Fruit fly (Drosophila melanogaster) whole organism, wandering third instar larva: ENCODE measurements around the gene CG32388.

ENCODE experiments used
- Dfd ChIP-seq: fragments of >200 bp; optimal IDR thresholded peaks from 2 replicates; lab custom pipeline; 2017; ENCODE audit warnings: missing biosample characterization, missing genetic modification characterization
- Dif ChIP-seq: fragments of 200-275, 200-300 bp; sonication (Bioruptor generic); optimal IDR thresholded peaks from 2 replicates; lab custom pipeline; 2018; ENCODE audit warnings: missing biosample characterization, missing genetic modification characterization; ENCODE audit not compliant: partially characterized antibody
- GATAd ChIP-seq: sonication (Bioruptor generic); optimal IDR thresholded peaks from 2 replicates; lab custom pipeline; 2016; ENCODE audit warnings: missing biosample characterization, missing genetic modification characterization
- HLH106 ChIP-seq: fragments of 200-800 bp; optimal IDR thresholded peaks from 3 replicates; lab custom pipeline; 2019; ENCODE audit warnings: missing biosample characterization, mild to moderate bottlenecking, missing genetic modification characterization, moderate library complexity
- Hnf4 ChIP-seq: fragments of 200-800 bp; sonication (Bioruptor generic); optimal IDR thresholded peaks from 2 replicates; lab custom pipeline; 2016; ENCODE audit warnings: missing biosample characterization, mild to moderate bottlenecking, missing genetic modification characterization
- Hr78 ChIP-seq: fragments of >200 bp; optimal IDR thresholded peaks from 2 replicates; lab custom pipeline; 2017; ENCODE audit warnings: missing biosample characterization, missing genetic modification characterization
- Hr83 ChIP-seq: fragments of 200-300 bp; sonication (Bioruptor generic); optimal IDR thresholded peaks from 2 replicates; lab custom pipeline; 2016; ENCODE audit warnings: missing biosample characterization, mild to moderate bottlenecking, missing genetic modification characterization, moderate library complexity; ENCODE audit not compliant: poor library complexity, severe bottlenecking
- Jra ChIP-seq: sonication (Bioruptor generic); optimal IDR thresholded peaks from 2 replicates; lab custom pipeline; 2016; ENCODE audit warnings: missing biosample characterization, missing genetic modification characterization
- Myc ChIP-seq: fragments of >200 bp; optimal IDR thresholded peaks from 2 replicates; lab custom pipeline; 2017
- Rel ChIP-seq, 2 experiments: fragments of 200-800 bp; sonication (Bioruptor generic) in 1 of 2; optimal IDR thresholded peaks; 2 replicates in 1 of 2; 3 replicates in 1 of 2; lab custom pipeline; 2016 to 2019; ENCODE audit warnings: mild to moderate bottlenecking in 2 of 2, missing biosample characterization in 2 of 2, missing genetic modification characterization in 2 of 2, moderate library complexity in 1 of 2
- Sp1 ChIP-seq: fragments of 200-800 bp; sonication (Bioruptor generic); optimal IDR thresholded peaks from 3 replicates; lab custom pipeline; 2019; ENCODE audit warnings: missing biosample characterization, mild to moderate bottlenecking, missing genetic modification characterization, moderate library complexity
- Vsx2 ChIP-seq: fragments of 200-300, 225-300 bp; sonication (Bioruptor generic); optimal IDR thresholded peaks from 2 replicates; lab custom pipeline; 2018; ENCODE audit warnings: missing biosample characterization, missing genetic modification characterization; ENCODE audit not compliant: partially characterized antibody
- br ChIP-seq: fragments of 200-800 bp; sonication (Bioruptor generic); optimal IDR thresholded peaks from 2 replicates; lab custom pipeline; 2016; ENCODE audit warnings: missing biosample characterization, missing genetic modification characterization
- brk ChIP-seq: fragments of 200-800 bp; sonication (Bioruptor generic); optimal IDR thresholded peaks from 2 replicates; lab custom pipeline; 2016; ENCODE audit warnings: missing biosample characterization, mild to moderate bottlenecking, missing genetic modification characterization
- dl ChIP-seq, 2 experiments: fragments of 175-275, 200-275 bp in 1 of 2; fragments of 200-275 bp in 1 of 2; sonication (Bioruptor generic); optimal IDR thresholded peaks; lab custom pipeline; 2018; ENCODE audit warnings: mild to moderate bottlenecking in 2 of 2, missing biosample characterization in 2 of 2, missing genetic modification characterization in 2 of 2, moderate library complexity in 2 of 2; ENCODE audit not compliant: partially characterized antibody in 2 of 2, insufficient read depth in 1 of 2
- dmrt93B ChIP-seq: fragments of 200-800 bp; sonication (Bioruptor generic); optimal IDR thresholded peaks from 2 replicates; lab custom pipeline; 2018; ENCODE audit warnings: missing biosample characterization, mild to moderate bottlenecking, missing genetic modification characterization
- dsf ChIP-seq: sonication (Bioruptor generic); optimal IDR thresholded peaks from 2 replicates; lab custom pipeline; 2016; ENCODE audit warnings: missing biosample characterization, missing genetic modification characterization, borderline replicate concordance
- ey ChIP-seq: fragments of 200-800 bp; sonication (Bioruptor generic); optimal IDR thresholded peaks from 2 replicates; lab custom pipeline; 2016; ENCODE audit warnings: missing biosample characterization, missing genetic modification characterization
- foxo ChIP-seq, 2 experiments: fragments of 200-800 bp; sonication (Bioruptor generic); optimal IDR thresholded peaks; 2 replicates in 1 of 2; 3 replicates in 1 of 2; lab custom pipeline; 2016 to 2017; ENCODE audit warnings: missing biosample characterization in 2 of 2, missing genetic modification characterization in 2 of 2
- fru ChIP-seq: fragments of 200-800 bp; sonication (Bioruptor generic); optimal IDR thresholded peaks from 3 replicates; lab custom pipeline; 2016; ENCODE audit warnings: missing biosample characterization, mild to moderate bottlenecking, missing genetic modification characterization
- h ChIP-seq: fragments of 200-800 bp; sonication (Bioruptor generic); optimal IDR thresholded peaks from 3 replicates; lab custom pipeline; 2016; ENCODE audit warnings: missing biosample characterization, mild to moderate bottlenecking, missing genetic modification characterization
- jim ChIP-seq: fragments of 175-275, 200-325 bp; sonication (Bioruptor generic); optimal IDR thresholded peaks from 2 replicates; lab custom pipeline; 2016; ENCODE audit warnings: missing biosample characterization, mild to moderate bottlenecking, missing genetic modification characterization
- lola ChIP-seq: fragments of >200 bp; optimal IDR thresholded peaks from 2 replicates; lab custom pipeline; 2017; ENCODE audit warnings: missing biosample characterization, missing genetic modification characterization
- pan ChIP-seq: fragments of >200 bp; optimal IDR thresholded peaks from 2 replicates; lab custom pipeline; 2017
- psq ChIP-seq: fragments of 200-800 bp; sonication (Bioruptor generic); optimal IDR thresholded peaks from 3 replicates; lab custom pipeline; 2017; ENCODE audit warnings: missing biosample characterization, mild to moderate bottlenecking, missing genetic modification characterization, moderate library complexity
- rgr ChIP-seq: fragments of 200-800 bp; sonication (Bioruptor generic); optimal IDR thresholded peaks from 3 replicates; lab custom pipeline; 2016; ENCODE audit warnings: missing biosample characterization, mild to moderate bottlenecking, missing genetic modification characterization
- sv ChIP-seq: fragments of 200-800 bp; sonication (Bioruptor generic); optimal IDR thresholded peaks from 3 replicates; lab custom pipeline; 2016; ENCODE audit warnings: missing biosample characterization, missing genetic modification characterization
- tai ChIP-seq: sonication (Bioruptor generic); optimal IDR thresholded peaks from 2 replicates; lab custom pipeline; 2016; ENCODE audit warnings: missing biosample characterization, missing genetic modification characterization
- woc ChIP-seq: sonication (Bioruptor generic); optimal IDR thresholded peaks from 2 replicates; lab custom pipeline; 2016; ENCODE audit warnings: missing biosample characterization, mild to moderate bottlenecking, missing genetic modification characterization

Gene CG32388

dm6 chr3L:6981823-6982222 lies 2.6 kb downstream of the CG32388 start:
- TF ChIP-seq Rel (GFP tag; optimal IDR thresholded peaks at IDR 0.05; lab: Kevin White, UChicago) (no peak), Rel (tag; optimal IDR thresholded peaks at IDR 0.05; lab: Kevin White, UChicago) (no peak), sv (GFP tag; lab: Kevin White, UChicago) (peak; percentile 50)
- TF ChIP-seq, all 38 proteins: peak for 1

- TF ChIP-seq Hr83 = no peak
- no peak for TF ChIP-seq Vsx2
- TF ChIP-seq lola (GFP tag; lab: Kevin White, UChicago) = no peak
- no peak for TF ChIP-seq dmrt93B (GFP tag; lab: Kevin White, UChicago)
- TF ChIP-seq jim (GFP tag; lab: Kevin White, UChicago) = no peak
- no peak for TF ChIP-seq Dfd (GFP tag; lab: Kevin White, UChicago)
- TF ChIP-seq Hnf4 (GFP tag; lab: Kevin White, UChicago) = no peak
- no peak for TF ChIP-seq foxo (GFP tag; optimal IDR thresholded peaks at IDR 0.05; lab: Kevin White, UChicago)
- no peak for TF ChIP-seq dsf (GFP tag; lab: Kevin White, UChicago)
- no peak for TF ChIP-seq dl (GFP tag; optimal IDR thresholded peaks at IDR 0.05; lab: Kevin White, UChicago; ENCODE audit: insufficient read depth in 1 of 2, partially characterized antibody in 2 of 2)
- TF ChIP-seq Dif (GFP tag; lab: Kevin White, UChicago) = no peak
- TF ChIP-seq brk (GFP tag; lab: Kevin White, UChicago) = no peak
These were observed 3.2 kb downstream of the CG32388 start for dm6 chr3L:6981109-6981741.

- TF ChIP-seq dl (GFP tag; optimal IDR thresholded peaks at IDR 0.05; lab: Kevin White, UChicago; ENCODE audit: insufficient read depth in 1 of 2, partially characterized antibody in 2 of 2) (no peak), psq (GFP tag; lab: Kevin White, UChicago) (no peak), dsf (GFP tag; lab: Kevin White, UChicago) (no peak), sv (GFP tag; lab: Kevin White, UChicago) (no peak), Sp1 (GFP tag; lab: Kevin White, UChicago) (no peak), jim (GFP tag; lab: Kevin White, UChicago) (no peak), woc (GFP tag; lab: Kevin White, UChicago) (no peak), lola (GFP tag; lab: Kevin White, UChicago) (no peak), Hr83 (no peak), pan (lab: Kevin White, UChicago) (no peak), ey (GFP tag; lab: Kevin White, UChicago) (no peak), rgr (GFP tag; lab: Kevin White, UChicago) (no peak), Hr78 (GFP tag; lab: Kevin White, UChicago) (no peak)
These were observed 3.8 kb downstream of the CG32388 start for dm6 chr3L:6980553-6980952.

- no peak for TF ChIP-seq Vsx2
- TF ChIP-seq foxo (GFP tag; optimal IDR thresholded peaks at IDR 0.05; lab: Kevin White, UChicago) = peak in 1 of 2 experiments; percentile 16
- peak; percentile 21 for TF ChIP-seq HLH106
- TF ChIP-seq br (GFP tag; lab: Kevin White, UChicago) = no peak
- TF ChIP-seq GATAd (GFP tag; lab: Kevin White, UChicago) = no peak
- TF ChIP-seq fru (GFP tag; lab: Kevin White, UChicago) = peak; percentile 18
- TF ChIP-seq Myc (lab: Kevin White, UChicago) = peak; percentile 6
- TF ChIP-seq dl (GFP tag; optimal IDR thresholded peaks at IDR 0.05; lab: Kevin White, UChicago; ENCODE audit: insufficient read depth in 1 of 2, partially characterized antibody in 2 of 2) = peak in 1 of 2 experiments; percentile 17
- peak; percentile 11 for TF ChIP-seq h (GFP tag; lab: Kevin White, UChicago)
- TF ChIP-seq Rel (GFP tag; optimal IDR thresholded peaks at IDR 0.05; lab: Kevin White, UChicago) = no peak
- peak; percentile 95 for TF ChIP-seq Rel (tag; optimal IDR thresholded peaks at IDR 0.05; lab: Kevin White, UChicago)
- TF ChIP-seq jim (GFP tag; lab: Kevin White, UChicago) = peak; percentile 40
- TF ChIP-seq Sp1 (GFP tag; lab: Kevin White, UChicago) = peak; percentile 44
- TF ChIP-seq rgr (GFP tag; lab: Kevin White, UChicago) = peak; percentile 19
- TF ChIP-seq sv (GFP tag; lab: Kevin White, UChicago) = no peak
- TF ChIP-seq Hnf4 (GFP tag; lab: Kevin White, UChicago) = peak; percentile 22
- TF ChIP-seq tai (GFP tag; lab: Kevin White, UChicago) = no peak
- peak; percentile 26 for TF ChIP-seq Jra (GFP tag; lab: Kevin White, UChicago)
These were observed 4.8 kb downstream of the CG32388 start, which contains the start of gene Galphai for dm6 chr3L:6979387-6980249. TSS of gene Galphai (minus strand) at chr3L:6980044.
